Fruit fly (Drosophila melanogaster): ENCODE data around the gene Hr78.

The Hr78 gene

DNA sequence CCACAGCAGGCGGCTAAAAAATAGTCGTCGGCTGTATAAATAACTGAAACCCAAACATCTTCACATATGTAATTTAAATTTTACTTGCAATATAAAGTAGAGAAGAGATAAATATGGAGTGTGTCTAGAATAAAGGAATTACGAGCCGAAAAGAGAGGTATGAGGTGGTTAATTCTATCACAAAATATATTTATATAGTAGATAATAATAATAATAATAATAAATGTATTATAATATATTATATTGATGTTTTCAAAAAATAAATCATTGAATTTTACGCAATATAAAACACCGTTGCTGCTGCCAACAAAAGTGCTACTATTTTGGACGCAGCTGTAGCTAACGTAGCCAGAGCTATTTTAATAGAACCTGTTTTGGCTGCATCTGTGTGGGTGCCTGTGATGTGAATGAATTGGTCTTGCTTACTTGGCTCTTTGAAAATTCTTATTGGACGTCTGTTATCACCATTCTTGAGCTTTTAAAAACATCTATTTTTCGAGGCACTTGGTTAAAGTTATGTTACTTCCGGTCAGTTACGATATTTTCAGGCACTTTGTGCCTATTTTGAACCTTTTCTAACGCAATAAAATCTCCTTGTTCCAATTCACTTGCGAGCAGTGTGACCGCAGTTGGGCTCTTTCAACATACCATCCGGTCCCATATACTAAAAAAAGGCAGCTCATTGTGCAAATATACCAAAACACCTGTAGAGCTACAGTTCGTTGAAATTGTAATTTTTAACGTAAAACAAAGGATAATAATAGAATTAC lies at the start of gene Hr78:
Hr78 (minus strand) TSS at position 630 of the 770 bp plus-strand sequence.
- peak; percentile 87 for TF ChIP-seq noc (tag; optimal IDR thresholded peaks at IDR 0.05)

DNA sequence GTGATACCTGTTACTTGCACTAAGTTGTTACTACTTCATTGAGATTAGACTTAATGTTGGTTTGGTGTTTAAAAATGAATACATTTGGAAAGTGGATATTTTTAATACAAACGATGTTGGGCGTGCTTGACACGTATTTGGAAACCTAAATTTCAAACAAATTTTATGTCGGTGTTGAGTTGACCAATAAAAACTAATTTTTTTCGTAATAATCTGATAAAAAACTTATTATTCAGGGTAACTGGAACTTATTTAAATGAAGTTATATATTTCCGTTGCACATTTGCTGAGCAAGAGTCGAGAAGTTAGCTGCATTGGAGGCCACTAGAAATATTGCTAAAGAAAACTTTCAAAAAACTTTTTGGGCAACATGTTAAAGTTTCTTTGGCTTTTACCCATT lies 44.8 kb upstream of the Hr78 start, which contains the start of gene CG33290:
CG33290 (plus strand) TSS at position 301 of the 400 bp plus-strand sequence.
- TF ChIP-seq noc (tag; optimal IDR thresholded peaks at IDR 0.05), result no peak

DNA sequence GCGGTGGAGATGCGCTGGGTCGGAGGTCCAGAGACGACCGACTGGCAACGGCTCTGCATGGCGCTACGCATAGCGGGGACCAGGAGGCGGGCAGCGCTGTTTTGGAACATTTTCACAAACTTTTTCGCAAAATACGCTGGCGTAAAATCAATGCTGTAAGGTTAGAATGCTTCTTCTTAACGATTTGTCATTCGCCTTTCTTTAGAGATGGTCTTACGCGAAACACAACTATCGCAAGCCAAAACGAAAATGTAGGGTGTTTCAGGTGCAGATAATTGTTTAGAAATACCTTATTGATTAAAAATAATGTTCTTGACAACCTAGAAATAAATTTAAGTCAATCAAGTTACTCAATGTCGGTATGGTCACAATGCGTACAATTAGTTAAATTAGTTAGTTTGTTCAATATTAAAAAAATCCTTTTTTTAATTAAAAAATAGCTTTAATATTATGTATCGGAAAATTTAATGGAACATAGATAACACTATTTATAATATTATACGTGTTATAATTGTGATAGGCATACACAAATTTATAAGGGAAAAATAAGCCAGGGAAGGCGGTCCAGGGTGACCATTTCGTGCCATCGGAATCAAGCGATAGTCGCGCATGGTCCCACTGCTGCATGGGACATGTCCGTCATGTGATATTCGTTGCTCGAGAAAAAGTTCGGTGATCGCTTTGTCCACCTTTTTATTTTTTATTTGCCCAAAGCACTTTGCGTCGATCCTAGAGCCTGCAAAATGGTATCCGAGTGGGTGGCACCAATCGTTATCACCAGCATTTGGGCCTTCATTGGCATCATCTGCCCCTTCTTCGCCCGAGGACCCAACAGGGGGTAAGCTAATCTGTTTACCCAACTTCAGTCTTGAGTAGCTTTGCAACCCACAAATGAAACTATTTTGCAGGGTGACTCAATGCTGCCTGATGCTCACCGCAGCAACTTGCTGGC lies 42.2 kb upstream of the Hr78 start, which contains the start of the genes COX8 and VhaM9.7-b:
COX8 (minus strand) TSS at position 203 of the 952 bp plus-strand sequence.
VhaM9.7-b (plus strand) TSS at position 618 of the 952 bp plus-strand sequence.
- TF ChIP-seq noc (tag; optimal IDR thresholded peaks at IDR 0.05), result no peak

DNA sequence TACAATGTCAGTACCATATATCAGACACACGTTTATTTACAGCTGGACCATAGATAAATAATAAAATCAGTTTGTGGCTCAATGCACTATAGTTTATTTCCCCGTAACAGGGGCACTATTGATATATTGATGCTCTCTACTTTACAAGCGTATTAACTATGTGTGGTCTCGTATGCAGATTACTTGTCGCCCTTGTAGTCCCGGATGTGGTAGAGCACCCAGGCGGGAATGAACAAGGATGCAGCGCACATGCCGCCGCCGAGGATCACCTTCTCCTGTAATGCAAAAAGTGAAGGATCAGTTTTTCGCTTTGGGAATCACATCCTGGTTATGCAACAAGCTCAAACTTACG lies 41.6 kb upstream of the Hr78 start:
- no peak for TF ChIP-seq noc (tag; optimal IDR thresholded peaks at IDR 0.05)

DNA sequence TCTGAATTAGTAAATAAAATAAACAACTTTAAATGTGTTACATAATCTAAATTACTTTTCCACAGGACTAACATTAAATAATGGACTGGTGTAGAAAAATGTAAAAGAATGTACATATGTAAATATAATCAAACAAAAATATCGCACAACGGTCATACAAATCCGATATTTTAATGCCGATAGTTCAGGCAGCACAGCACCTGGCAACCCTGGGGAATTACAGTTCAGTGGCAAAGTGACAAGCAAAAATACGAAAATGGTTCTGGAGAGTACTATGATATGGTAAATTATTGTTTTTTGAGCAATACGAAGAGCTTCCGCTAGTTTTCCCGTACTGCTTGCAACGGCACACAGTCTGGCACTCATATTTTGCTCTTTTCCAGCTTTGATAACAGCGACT lies 39.6 kb upstream of the Hr78 start, which contains the start of gene Rpn10:
Rpn10 (plus strand) TSS at position 144 of the 400 bp plus-strand sequence.
- no peak for TF ChIP-seq noc (tag; optimal IDR thresholded peaks at IDR 0.05)

DNA sequence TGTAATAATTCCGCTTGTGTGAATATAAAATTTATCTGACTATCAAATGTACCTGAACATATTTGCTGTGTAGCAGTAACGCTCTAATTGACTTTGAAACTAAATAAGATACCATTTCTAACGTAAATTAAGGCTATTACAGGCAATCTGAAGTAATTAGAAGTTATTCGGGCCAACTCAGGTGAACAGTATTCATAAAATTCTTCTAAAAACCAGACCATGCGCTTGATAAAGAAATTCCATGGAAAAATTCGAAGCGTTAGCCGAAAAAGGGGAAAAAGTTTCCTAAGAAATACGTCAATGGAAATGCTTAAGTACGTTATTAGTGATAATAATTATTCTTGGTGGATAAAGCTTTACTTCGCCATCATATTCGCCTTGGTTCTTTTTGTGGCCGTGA lies 37.1 kb upstream of the Hr78 start, which contains the start of gene ppk5:
ppk5 (plus strand) TSS at position 301 of the 400 bp plus-strand sequence.
- TF ChIP-seq noc (tag; optimal IDR thresholded peaks at IDR 0.05), result no peak

DNA sequence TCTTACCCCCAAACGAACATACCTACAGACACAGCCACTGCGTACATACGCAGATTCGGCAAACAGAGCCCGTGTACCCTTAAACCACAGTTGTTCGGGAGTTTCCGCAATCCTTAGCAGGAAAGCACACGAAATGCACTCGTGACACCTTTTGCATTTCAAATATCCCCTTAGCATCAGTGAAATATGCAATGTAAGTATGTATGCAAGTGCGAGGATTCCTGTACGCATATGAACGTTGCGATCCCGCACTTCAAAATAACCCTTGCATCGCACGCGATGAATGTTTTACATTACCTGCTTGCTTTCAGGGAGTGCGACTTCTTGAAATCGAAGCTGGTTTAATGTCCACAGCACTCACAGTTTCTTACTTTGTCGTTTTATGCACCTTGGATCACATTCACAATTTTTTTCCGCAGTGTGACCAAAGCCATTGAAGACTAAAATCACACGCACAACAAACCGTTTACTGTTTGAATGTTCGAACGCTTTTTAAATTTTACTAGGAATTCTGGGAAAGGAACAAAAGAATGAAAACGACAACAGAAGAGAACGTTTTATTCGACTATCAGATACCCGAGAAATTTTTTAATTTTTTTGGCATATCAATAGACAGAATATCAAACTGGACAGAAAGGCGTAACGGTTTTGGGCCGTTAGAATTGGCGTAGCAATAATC lies 36.1 kb upstream of the Hr78 start, which contains the start of gene Mkrn1:
Mkrn1 (minus strand) TSS at position 444 of the 679 bp plus-strand sequence.
- no peak for TF ChIP-seq noc (tag; optimal IDR thresholded peaks at IDR 0.05)

DNA sequence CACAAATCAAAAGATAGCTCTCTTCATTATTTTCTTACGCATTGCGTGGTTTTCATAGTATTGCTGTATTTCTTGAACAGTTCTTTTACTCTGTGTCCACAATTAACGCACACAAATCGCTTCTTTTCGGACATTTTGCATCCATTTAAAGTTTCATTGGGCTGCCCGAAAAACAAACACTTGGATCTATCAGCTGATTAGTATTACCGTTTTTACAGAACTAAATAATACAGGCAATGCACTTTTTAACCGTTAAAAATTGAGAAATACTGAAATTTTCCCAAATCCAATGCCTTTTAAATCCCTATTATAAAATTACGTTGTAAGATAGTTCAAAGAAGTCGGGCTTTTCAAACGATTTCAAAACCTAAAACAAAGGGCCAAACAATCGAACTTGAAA lies 31.8 kb upstream of the Hr78 start, which contains the start of gene Arv1:
Arv1 (minus strand) TSS at position 226 of the 400 bp plus-strand sequence.
- no peak for TF ChIP-seq noc (tag; optimal IDR thresholded peaks at IDR 0.05)

DNA sequence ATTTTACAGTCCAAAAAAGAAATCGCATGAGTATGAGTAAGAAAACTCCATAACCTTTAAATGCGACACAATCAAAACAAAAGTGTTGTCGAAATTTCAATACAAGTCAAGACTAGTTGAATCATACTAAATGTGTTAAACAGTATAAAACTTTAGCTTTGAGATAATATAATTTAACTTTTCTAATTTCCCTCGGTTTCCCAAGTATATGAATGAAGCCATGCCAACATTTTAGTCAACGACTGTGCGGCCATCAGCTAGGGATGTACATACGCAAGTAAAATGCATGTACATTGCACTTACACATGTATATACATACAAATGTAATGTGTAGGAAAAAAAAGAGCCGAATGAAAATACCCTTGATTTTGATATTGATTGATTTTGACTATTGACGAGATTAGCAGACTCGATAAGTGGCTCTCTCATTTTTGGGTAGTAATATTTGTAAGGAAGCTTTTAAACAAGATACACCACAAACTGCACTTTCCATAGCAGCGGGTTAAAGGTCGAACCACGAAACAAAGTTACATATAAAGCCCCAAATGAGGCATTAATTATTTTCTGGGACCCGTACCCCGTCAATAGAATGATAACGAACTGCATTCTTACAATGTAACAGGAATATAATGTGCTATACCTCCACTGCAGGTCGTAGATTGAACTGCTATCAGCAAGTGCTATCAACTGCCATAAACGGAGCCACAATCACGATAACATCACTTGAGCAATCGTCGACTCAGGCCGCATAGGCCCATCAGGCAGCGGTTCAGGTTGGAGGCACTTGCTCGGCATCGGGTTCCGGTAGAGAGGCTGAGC lies 27.0 kb upstream of the Hr78 start:
- TF ChIP-seq noc (tag; optimal IDR thresholded peaks at IDR 0.05), result no peak

DNA sequence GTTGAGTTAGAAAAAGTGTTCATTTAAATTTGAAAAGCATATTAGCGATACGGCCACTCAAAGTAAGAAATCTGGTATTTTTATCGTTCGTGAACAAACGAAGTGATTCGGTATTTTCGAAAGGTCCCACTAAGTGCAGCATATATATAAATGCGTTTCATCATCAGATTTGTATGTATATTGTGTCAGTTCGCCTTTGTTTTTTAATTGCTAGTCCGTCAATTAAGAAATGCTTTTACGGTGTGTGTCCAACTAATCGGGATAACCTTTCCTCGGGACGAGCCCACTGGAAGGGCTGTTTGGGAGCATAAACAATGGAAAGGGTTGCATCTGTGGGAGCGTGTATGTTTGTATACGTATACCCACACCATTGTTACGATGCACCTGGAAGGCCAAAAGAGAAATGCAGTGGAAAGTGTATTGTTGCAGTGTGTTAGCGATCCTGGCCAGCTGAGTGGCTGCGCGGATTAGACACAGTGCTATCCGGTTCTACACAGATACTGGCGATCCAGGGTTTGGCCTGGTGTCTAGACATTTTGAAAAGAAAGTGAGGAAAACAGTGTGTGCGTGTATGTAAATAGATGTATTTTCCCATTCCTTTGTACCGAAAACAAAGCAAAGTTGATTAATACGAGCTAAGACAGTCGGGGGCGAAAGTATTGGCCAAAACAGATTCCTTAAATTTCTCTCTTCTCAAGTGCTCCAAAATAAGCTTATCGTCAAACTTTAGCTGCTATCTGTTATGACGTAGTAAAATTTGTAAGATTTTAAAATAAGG lies 26.0 kb upstream of the Hr78 start, which contains the start of gene CG7611:
CG7611 (plus strand) TSS at position 128 of the 778 bp plus-strand sequence.
- TF ChIP-seq noc (tag; optimal IDR thresholded peaks at IDR 0.05), result no peak

DNA sequence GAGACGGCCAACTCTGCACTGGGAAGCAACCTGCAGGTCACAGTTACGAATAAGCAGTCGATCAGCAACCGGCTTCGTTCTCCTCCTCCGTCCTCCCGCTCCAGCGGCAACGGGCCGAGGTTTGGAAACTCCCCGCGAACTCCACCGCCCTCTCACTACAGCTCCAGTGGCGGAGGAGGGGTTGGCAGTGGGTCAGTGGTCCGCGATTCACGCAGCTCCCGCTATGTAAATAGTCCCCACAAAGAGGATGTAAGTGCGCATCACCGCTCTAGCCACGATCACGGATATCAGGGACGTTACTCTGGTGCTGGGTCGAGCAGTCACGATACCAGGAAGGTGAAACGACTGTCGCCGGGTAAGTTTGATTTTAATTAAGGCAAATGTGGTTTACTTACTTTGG lies 21.1 kb upstream of the Hr78 start:
- TF ChIP-seq noc (tag; optimal IDR thresholded peaks at IDR 0.05), result no peak

DNA sequence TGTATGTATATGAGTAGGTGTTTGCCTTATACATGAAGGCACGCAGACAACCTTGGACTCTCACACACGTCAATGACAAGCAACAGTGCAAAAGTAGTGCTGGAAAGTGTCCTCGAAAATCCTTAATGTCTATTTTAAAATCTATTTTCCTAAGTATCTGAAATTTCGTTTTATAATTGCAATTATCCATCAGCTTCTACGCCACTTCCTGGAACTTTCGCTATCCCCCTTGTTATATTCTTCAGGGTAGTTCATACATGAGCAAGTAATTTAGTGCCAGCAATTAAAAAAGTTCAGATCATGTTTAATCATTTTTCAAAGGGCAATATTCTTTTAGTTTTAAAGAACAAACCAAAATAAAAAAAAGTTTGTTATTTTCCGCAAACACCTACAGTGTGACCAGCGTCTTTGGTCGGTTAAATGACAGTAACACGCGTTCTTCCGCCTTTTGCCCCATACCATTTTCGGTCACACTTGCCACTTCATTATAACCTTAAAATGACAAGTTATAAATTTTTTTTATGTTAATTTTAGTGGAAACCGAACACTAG lies 19.5 kb upstream of the Hr78 start:
- TF ChIP-seq noc (tag; optimal IDR thresholded peaks at IDR 0.05), result peak; percentile 16

All from whole organism, larva.